Fruit fly (Drosophila melanogaster): ENCODE data around the gene meng.
A peak's percentile ranks its signal among the peaks of the same experiment; 100 is the strongest.

Gene meng

DNA sequence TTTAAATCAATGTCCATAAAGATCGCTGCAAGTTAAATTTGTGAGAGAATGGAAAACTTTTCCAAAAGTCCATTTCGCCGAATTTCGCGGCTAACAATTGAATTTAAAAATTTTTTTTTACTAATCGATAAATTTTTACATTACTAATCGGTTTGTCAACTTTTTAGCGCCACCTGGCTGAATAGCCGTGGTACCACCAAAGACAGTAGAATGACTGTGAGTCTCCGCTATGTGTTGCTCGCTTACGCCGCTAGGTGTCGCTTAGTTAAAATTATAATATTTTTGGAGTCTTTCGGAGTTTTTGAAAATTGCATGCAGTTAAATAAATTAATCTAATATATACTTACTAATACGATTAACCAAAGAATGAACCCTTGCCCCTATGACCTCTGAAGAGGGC lies 55.1 kb downstream of the meng start (continued):
- TF ChIP-seq dati (GFP tag; IDR thresholded peaks at IDR 0.05) (no peak), CG12219 (GFP tag; optimal IDR thresholded peaks at IDR 0.05) (no peak), dysf (GFP tag; IDR thresholded peaks at IDR 0.05) (peak; percentile 54; the same call in 2 of the 3 replicates), CG2129 (GFP tag; IDR thresholded peaks at IDR 0.05; ENCODE audit: partially characterized antibody) (no peak), al (GFP tag; IDR thresholded peaks at IDR 0.05) (no peak), CG1647 (GFP tag; optimal IDR thresholded peaks at IDR 0.05) (peak; percentile 36), psq (GFP tag; optimal IDR thresholded peaks at IDR 0.05) (no peak), CG4404 (GFP tag; IDR thresholded peaks at IDR 0.05) (0 out of 2 replicates have a peak, but pooled peaks have one; percentile 14), Mad (GFP tag; optimal IDR thresholded peaks at IDR 0.05) (peak; percentile 39), CG6791 (GFP tag; IDR thresholded peaks at IDR 0.05; ENCODE audit: partially characterized antibody) (peak; percentile 71; the same call in 2 of the 3 replicates), CG10654 (GFP tag; optimal IDR thresholded peaks at IDR 0.05) (no peak), maf-S (GFP tag; optimal IDR thresholded peaks at IDR 0.05) (peak; percentile 40), vnd (GFP tag; IDR thresholded peaks at IDR 0.05; ENCODE audit: partially characterized antibody) (no peak), sc (optimal IDR thresholded peaks at IDR 0.05) (no peak), sc (GFP tag; optimal IDR thresholded peaks at IDR 0.05) (no peak), CG12299 (tag; optimal IDR thresholded peaks at IDR 0.05) (peak; percentile 16), CG3407 (GFP tag; optimal IDR thresholded peaks at IDR 0.05) (no peak), Poxn (GFP tag; IDR thresholded peaks at IDR 0.05) (no peak), CG10366 (GFP tag; IDR thresholded peaks at IDR 0.05) (peak; percentile 20; the same call in 1 of the 2 replicates), en (GFP tag; optimal IDR thresholded peaks at IDR 0.05) (no peak), shn (GFP tag; optimal IDR thresholded peaks at IDR 0.05) (no peak), CG16815 (GFP tag; optimal IDR thresholded peaks at IDR 0.05) (no peak), mam (GFP tag; optimal IDR thresholded peaks at IDR 0.05) (peak; percentile 27), MTF-1 (GFP tag; optimal IDR thresholded peaks at IDR 0.05; ENCODE audit: borderline replicate concordance) (peak; percentile 36), CG15269 (tag; optimal IDR thresholded peaks at IDR 0.05) (no peak), zen (tag; optimal IDR thresholded peaks at IDR 0.05) (peak; percentile 47), CG7839 (tag; optimal IDR thresholded peaks at IDR 0.05) (peak; percentile 59), otp (GFP tag; IDR thresholded peaks at IDR 0.05) (no peak), pfk (GFP tag; optimal IDR thresholded peaks at IDR 0.05) (no peak), NK7.1 (GFP tag; optimal IDR thresholded peaks at IDR 0.05) (no peak), Dip2 (GFP tag; IDR thresholded peaks at IDR 0.05) (no peak), Dp (GFP tag; optimal IDR thresholded peaks at IDR 0.05) (peak; percentile 97), gro (GFP tag; optimal IDR thresholded peaks at IDR 0.05) (peak; percentile 37), her (GFP tag; optimal IDR thresholded peaks at IDR 0.05) (no peak), CG15696 (tag; optimal IDR thresholded peaks at IDR 0.05) (peak; percentile 55), gem (tag; optimal IDR thresholded peaks at IDR 0.05) (peak; percentile 36), Dfd (GFP tag; optimal IDR thresholded peaks at IDR 0.05) (no peak), hbn (GFP tag; IDR thresholded peaks at IDR 0.05; ENCODE audit: partially characterized antibody) (no peak), CG30431 (GFP tag; optimal IDR thresholded peaks at IDR 0.05) (no peak), CG10462 (GFP tag; optimal IDR thresholded peaks at IDR 0.05) (peak; percentile 1), H15 (GFP tag; IDR thresholded peaks at IDR 0.05) (no peak), CTCF (GFP tag; optimal IDR thresholded peaks at IDR 0.05) (peak; percentile 99), CG18764 (GFP tag; optimal IDR thresholded peaks at IDR 0.05) (peak; percentile 19), cwo (GFP tag; optimal IDR thresholded peaks at IDR 0.05) (no peak), CG9932 (GFP tag; IDR thresholded peaks at IDR 0.05) (peak; percentile 61), bbx (GFP tag; IDR thresholded peaks at IDR 0.05; ENCODE audit: partially characterized antibody) (peak; percentile 43; the same call in 1 of the 2 replicates), hb (GFP tag; IDR thresholded peaks at IDR 0.05; ENCODE audit: partially characterized antibody) (no peak), CG5245 (GFP tag; optimal IDR thresholded peaks at IDR 0.05) (peak; percentile 57), Atf3 (GFP tag; optimal IDR thresholded peaks at IDR 0.05) (no peak), Fer3 (tag; optimal IDR thresholded peaks at IDR 0.05) (peak; percentile 14), CG17361 (GFP tag; IDR thresholded peaks at IDR 0.05) (peak; percentile 37; the same call in 1 of the 3 replicates), Bgb (GFP tag; IDR thresholded peaks at IDR 0.05; ENCODE audit: partially characterized antibody) (peak; percentile 72)
